Worm (Caenorhabditis elegans): Measurements from ENCODE around the gene F49H6.8.

F49H6.8 gene

ce11 chrV:17008302-17008701, 14.2 kb downstream of the F49H6.8 start, which contains the start of gene sri-69:
TSS of gene sri-69 (minus strand) at chrV:17008402.
- TF ChIP-seq nfya-1 (tag; optimal IDR thresholded peaks at IDR 0.05) (no peak), sox-4 (tag; optimal IDR thresholded peaks at IDR 0.05) (no peak), pax-1 (tag; optimal IDR thresholded peaks at IDR 0.05) (no peak), hlh-13 (GFP tag; optimal IDR thresholded peaks at IDR 0.05) (no peak), ceh-6 (GFP tag; optimal IDR thresholded peaks at IDR 0.05) (no peak), eyg-1 (tag; optimal IDR thresholded peaks at IDR 0.05) (no peak), ttx-3 (tag; optimal IDR thresholded peaks at IDR 0.05) (no peak), tbx-7 (tag; optimal IDR thresholded peaks at IDR 0.05) (no peak), ceh-31 (tag; optimal IDR thresholded peaks at IDR 0.05) (no peak), hlh-8 (tag; optimal IDR thresholded peaks at IDR 0.05) (no peak), fax-1 (tag; optimal IDR thresholded peaks at IDR 0.05) (no peak), che-1 (tag; optimal IDR thresholded peaks at IDR 0.05) (no peak), pqm-1 (tag; optimal IDR thresholded peaks at IDR 0.05) (no peak), ceh-22 (tag; optimal IDR thresholded peaks at IDR 0.05) (no peak), K02D7.2 (tag; optimal IDR thresholded peaks at IDR 0.05) (no peak), sox-2 (GFP tag; IDR thresholded peaks at IDR 0.05) (no peak), dve-1 (tag; optimal IDR thresholded peaks at IDR 0.05) (no peak), C38D4.7 (GFP tag; optimal IDR thresholded peaks at IDR 0.05) (no peak), unc-3 (GFP tag; conservative IDR thresholded peaks at IDR 0.05) (no peak), unc-3 (tag; optimal IDR thresholded peaks at IDR 0.05) (no peak), nhr-232 (tag; optimal IDR thresholded peaks at IDR 0.05) (no peak)

ce11 chrV:17005189-17005588, 17.3 kb downstream of the F49H6.8 start, which contains the start of gene srh-131:
TSS of gene srh-131 (plus strand) at chrV:17005489.
- TF ChIP-seq dve-1 (tag; optimal IDR thresholded peaks at IDR 0.05) (no peak), ceh-30 (tag; optimal IDR thresholded peaks at IDR 0.05) (no peak), fkh-6 (tag; optimal IDR thresholded peaks at IDR 0.05) (no peak), zip-5 (tag; optimal IDR thresholded peaks at IDR 0.05) (no peak), eyg-1 (tag; optimal IDR thresholded peaks at IDR 0.05) (no peak), pros-1 (tag; optimal IDR thresholded peaks at IDR 0.05) (no peak), ceh-34 (tag; optimal IDR thresholded peaks at IDR 0.05) (no peak), ahr-1 (tag; optimal IDR thresholded peaks at IDR 0.05) (no peak), ceh-9 (tag; optimal IDR thresholded peaks at IDR 0.05) (no peak), lin-11 (tag; optimal IDR thresholded peaks at IDR 0.05) (no peak), unc-3 (GFP tag; conservative IDR thresholded peaks at IDR 0.05) (no peak), unc-3 (tag; optimal IDR thresholded peaks at IDR 0.05) (no peak)

DNA sequence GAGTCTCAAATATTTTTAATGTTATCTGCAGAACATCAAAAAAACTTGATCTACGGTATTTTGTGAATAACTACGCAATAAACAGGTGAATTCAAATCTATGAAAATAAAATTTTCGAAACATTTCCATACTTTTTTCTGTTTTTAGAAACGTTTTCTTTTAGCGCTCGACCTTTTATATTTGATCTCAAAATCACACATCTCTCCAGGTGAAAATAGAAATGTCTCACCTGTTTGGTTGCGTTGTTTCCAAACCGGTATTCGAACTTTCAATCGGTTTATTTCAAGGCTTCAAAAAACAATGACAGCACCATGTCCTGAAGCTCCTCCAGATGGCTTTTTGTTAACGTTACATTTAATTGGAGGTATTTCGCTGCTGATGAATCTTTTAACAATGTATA, 21.3 kb downstream of the F49H6.8 start, which contains the start of gene sri-9:
TSS of gene sri-9 (plus strand) at position 301 of the 400 bp plus-strand sequence.
- TF ChIP-seq ceh-48 (tag; optimal IDR thresholded peaks at IDR 0.05) (no peak), tbx-2 (tag; optimal IDR thresholded peaks at IDR 0.05) (no peak), sdc-2 (tag; optimal IDR thresholded peaks at IDR 0.05) (no peak)

DNA sequence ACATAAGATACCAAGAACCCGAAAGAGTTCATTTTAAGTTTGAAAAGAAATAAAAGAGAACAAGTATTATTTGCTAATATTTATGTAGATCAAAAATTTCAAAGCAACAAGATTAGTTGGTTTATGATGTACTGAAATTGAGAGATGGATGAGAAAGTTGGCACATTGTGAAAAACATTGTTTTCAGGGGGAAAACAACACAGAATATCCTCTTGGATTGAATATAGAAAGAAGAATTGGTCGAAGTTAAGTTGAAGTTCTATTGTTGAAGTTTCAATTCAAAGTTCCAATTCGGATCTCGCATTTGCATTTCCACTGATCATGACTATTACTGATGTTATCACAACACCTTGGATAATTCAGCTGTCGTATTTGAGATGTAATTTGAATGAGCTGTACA, 21.8 kb downstream of the F49H6.8 start:
- no peak for TF ChIP-seq unc-55 (GFP tag; optimal IDR thresholded peaks at IDR 0.05)
- TF ChIP-seq odd-2 (tag; optimal IDR thresholded peaks at IDR 0.05) = no peak
- no peak for TF ChIP-seq dve-1 (tag; optimal IDR thresholded peaks at IDR 0.05)
- no peak for TF ChIP-seq hlh-30 (tag; optimal IDR thresholded peaks at IDR 0.05; ENCODE audit: insufficient read depth)
- TF ChIP-seq Y22D7AL.16 (tag; optimal IDR thresholded peaks at IDR 0.05) = no peak

DNA sequence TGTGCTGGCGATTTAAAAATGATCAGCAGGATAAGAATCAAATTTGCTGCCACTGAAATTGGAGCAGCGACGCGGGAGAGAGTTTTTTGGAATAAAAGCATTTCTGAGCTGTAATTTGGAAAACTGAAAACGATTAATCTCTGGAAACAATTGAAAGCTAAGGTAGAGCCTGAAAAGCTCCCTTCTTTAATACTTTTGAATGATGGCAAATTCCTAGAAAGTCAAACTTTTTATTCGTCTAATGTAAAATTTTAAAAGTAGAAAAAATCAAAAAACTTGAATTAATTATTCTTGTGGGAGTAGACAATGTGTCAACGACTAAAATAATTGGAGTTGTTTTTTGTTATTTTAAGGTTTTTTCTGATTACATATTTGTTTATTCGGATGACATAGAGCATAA, 22.3 kb downstream of the F49H6.8 start, which contains the start of gene str-217:
TSS of gene str-217 (minus strand) at position 101 of the 400 bp plus-strand sequence.
- TF ChIP-seq unc-55 (GFP tag; optimal IDR thresholded peaks at IDR 0.05) (no peak), fkh-10 (GFP tag; optimal IDR thresholded peaks at IDR 0.05) (no peak), hlh-6 (tag; optimal IDR thresholded peaks at IDR 0.05) (no peak)
